Worm (Caenorhabditis elegans): ENCODE results near the gene ZK616.2.

Gene ZK616.2

ce11 chrIV:5394687-5395086, 3.0 kb upstream of the ZK616.2 start, which contains the start of the genes perm-3 and swsn-6 (continued):
- TF ChIP-seq nhr-11 (tag; optimal IDR thresholded peaks at IDR 0.05), result no peak
- no peak for TF ChIP-seq mml-1 (tag; optimal IDR thresholded peaks at IDR 0.05)
- no peak for TF ChIP-seq ceh-9 (tag; optimal IDR thresholded peaks at IDR 0.05)
- TF ChIP-seq eor-1 (tag; optimal IDR thresholded peaks at IDR 0.05), result no peak
- TF ChIP-seq egl-27 (tag; optimal IDR thresholded peaks at IDR 0.05), result no peak
- no peak for TF ChIP-seq skn-1 (tag; optimal IDR thresholded peaks at IDR 0.05)
- TF ChIP-seq elt-1 (tag; optimal IDR thresholded peaks at IDR 0.05), result peak; percentile 7

ce11 chrIV:5396769-5397168, 870 bp upstream of the ZK616.2 start, which contains the start of gene ZK616.3:
Gene ZK616.3, plus strand, starts transcription at chrIV:5397069.
- TF ChIP-seq nhr-28 (tag; optimal IDR thresholded peaks at IDR 0.05), result no peak
- no peak for TF ChIP-seq nhr-25 (tag; optimal IDR thresholded peaks at IDR 0.05)
- TF ChIP-seq nhr-77 (tag; optimal IDR thresholded peaks at IDR 0.05), result no peak
- TF ChIP-seq lin-39 (tag; optimal IDR thresholded peaks at IDR 0.05), result no peak
- no peak for TF ChIP-seq tbx-2 (tag; optimal IDR thresholded peaks at IDR 0.05)
- TF ChIP-seq nhr-76 (tag; optimal IDR thresholded peaks at IDR 0.05), result no peak
- no peak for TF ChIP-seq egl-5 (tag; optimal IDR thresholded peaks at IDR 0.05)
- TF ChIP-seq mdl-1 (tag; optimal IDR thresholded peaks at IDR 0.05), result no peak
- TF ChIP-seq fkh-2 (tag; optimal IDR thresholded peaks at IDR 0.05), result no peak
- TF ChIP-seq pha-4 (tag; optimal IDR thresholded peaks at IDR 0.05), result no peak
- no peak for TF ChIP-seq lsy-12 (tag; optimal IDR thresholded peaks at IDR 0.05)
- no peak for TF ChIP-seq nhr-237 (tag; optimal IDR thresholded peaks at IDR 0.05)

- TF ChIP-seq nhr-12 (tag; optimal IDR thresholded peaks at IDR 0.05), result no peak
- no peak for TF ChIP-seq ztf-11 (tag; optimal IDR thresholded peaks at IDR 0.05)
- TF ChIP-seq unc-62 (GFP tag; optimal IDR thresholded peaks at IDR 0.05), result no peak
These were observed 3.0 kb downstream of the ZK616.2 start, which contains the start of gene ZK616.1 for ce11 chrIV:5400609-5401008. Gene ZK616.1, plus strand, starts transcription at chrIV:5400909.

DNA sequence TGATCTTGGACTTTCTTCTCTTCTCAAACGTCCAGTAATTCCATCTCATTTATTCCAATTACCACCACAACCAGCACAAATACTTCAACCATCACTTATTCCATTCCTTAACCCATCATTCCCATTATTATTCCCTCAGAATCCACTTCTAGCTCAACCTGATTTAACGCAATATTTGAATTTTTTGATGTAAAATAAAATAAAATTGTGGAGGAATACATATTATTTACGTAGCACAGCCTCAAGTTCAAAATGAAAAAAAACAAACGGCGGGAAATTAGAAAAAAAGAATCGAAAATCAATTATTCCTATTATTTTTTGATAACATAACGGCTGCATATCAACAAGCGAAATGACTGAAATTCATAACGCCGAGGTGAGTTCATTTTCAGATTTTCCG, 7.7 kb downstream of the ZK616.2 start, which contains the start of gene ZK616.61:
ZK616.61 (plus strand) TSS at position 301 of the 400 bp plus-strand sequence.
- TF ChIP-seq snpc-4 (tag; optimal IDR thresholded peaks at IDR 0.05), result no peak
- TF ChIP-seq nhr-28 (tag; optimal IDR thresholded peaks at IDR 0.05), result no peak
- TF ChIP-seq ama-1 (optimal IDR thresholded peaks at IDR 0.05), result no peak
- TF ChIP-seq lin-15B (tag; optimal IDR thresholded peaks at IDR 0.05), result no peak
- TF ChIP-seq pha-4 (tag; optimal IDR thresholded peaks at IDR 0.05), result no peak
- TF ChIP-seq nhr-23 (tag; optimal IDR thresholded peaks at IDR 0.05), result no peak
- TF ChIP-seq ZK546.5 (tag; optimal IDR thresholded peaks at IDR 0.05), result no peak

- TF ChIP-seq mdl-1 (tag; optimal IDR thresholded peaks at IDR 0.05), result no peak
- TF ChIP-seq egl-5 (tag; optimal IDR thresholded peaks at IDR 0.05), result no peak
- no peak for TF ChIP-seq nhr-11 (tag; optimal IDR thresholded peaks at IDR 0.05)
- no peak for TF ChIP-seq tbx-2 (tag; optimal IDR thresholded peaks at IDR 0.05)
- no peak for TF ChIP-seq elt-1 (tag; optimal IDR thresholded peaks at IDR 0.05)
- TF ChIP-seq elt-3 (tag; optimal IDR thresholded peaks at IDR 0.05), result no peak
- TF ChIP-seq nhr-23 (tag; optimal IDR thresholded peaks at IDR 0.05), result no peak
- TF ChIP-seq egl-27 (tag; optimal IDR thresholded peaks at IDR 0.05), result no peak
- TF ChIP-seq ztf-11 (tag; optimal IDR thresholded peaks at IDR 0.05), result no peak
- no peak for TF ChIP-seq aly-2 (tag; optimal IDR thresholded peaks at IDR 0.05)
- no peak for TF ChIP-seq jun-1 (tag; optimal IDR thresholded peaks at IDR 0.05)
- TF ChIP-seq unc-39 (tag; optimal IDR thresholded peaks at IDR 0.05), result no peak
- no peak for TF ChIP-seq ceh-28 (tag; optimal IDR thresholded peaks at IDR 0.05)
- TF ChIP-seq nhr-76 (tag; optimal IDR thresholded peaks at IDR 0.05), result no peak
- TF ChIP-seq fkh-10 (GFP tag; optimal IDR thresholded peaks at IDR 0.05), result no peak
- TF ChIP-seq R02D3.7 (tag; optimal IDR thresholded peaks at IDR 0.05), result no peak
- TF ChIP-seq nhr-28 (tag; optimal IDR thresholded peaks at IDR 0.05), result no peak
These were observed 11.5 kb downstream of the ZK616.2 start for ce11 chrIV:5409112-5409511.

DNA sequence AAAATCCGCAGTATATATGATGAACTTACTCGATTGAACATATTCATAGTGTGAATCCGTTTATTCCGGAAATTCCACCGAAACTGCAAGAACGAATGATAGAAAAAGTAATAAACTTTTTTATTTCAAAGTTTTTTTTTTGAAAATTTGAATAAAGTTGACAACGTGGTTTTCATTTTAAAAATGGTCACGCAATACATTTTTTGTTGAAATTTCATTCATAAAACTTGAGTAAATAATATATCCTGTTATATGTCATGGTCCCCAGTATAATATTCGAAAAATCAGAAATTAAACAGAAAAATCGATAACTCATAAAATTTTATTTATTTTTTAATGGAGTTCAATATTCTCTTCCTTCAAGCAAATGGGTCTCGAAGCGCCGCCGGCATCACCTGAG, 13.5 kb downstream of the ZK616.2 start, which contains the start of gene ZK616.65:
ZK616.65 (minus strand) TSS at position 101 of the 400 bp plus-strand sequence.
- no peak for TF ChIP-seq pqm-1 (tag; optimal IDR thresholded peaks at IDR 0.05)
- TF ChIP-seq nhr-23 (tag; optimal IDR thresholded peaks at IDR 0.05), result no peak
- no peak for TF ChIP-seq hmg-11 (tag; optimal IDR thresholded peaks at IDR 0.05)
- TF ChIP-seq fkh-10 (GFP tag; optimal IDR thresholded peaks at IDR 0.05), result no peak

Data from whole organism, L3 larva.